Worm (Caenorhabditis elegans): Measurements from ENCODE around the gene epg-5.

epg-5 gene

DNA sequence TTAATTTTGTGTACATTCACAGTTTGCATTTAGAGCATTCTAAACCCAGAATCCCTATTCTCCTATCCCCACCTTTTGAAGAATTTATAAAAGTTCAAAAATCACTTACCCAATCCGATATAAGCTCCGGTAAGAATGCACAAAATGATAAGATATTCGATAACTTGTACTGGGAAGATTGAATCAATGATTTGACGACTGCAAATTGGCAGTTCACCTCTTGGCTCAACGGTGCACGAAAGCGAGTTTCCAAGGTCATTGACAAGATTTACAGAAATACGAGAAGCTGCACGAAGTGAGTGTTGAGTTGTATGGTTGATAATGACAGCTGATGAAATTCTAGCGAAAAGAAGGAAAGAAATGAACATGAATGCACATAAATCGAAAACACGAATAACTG is 48.9 kb downstream of the epg-5 start:
- TF ChIP-seq hlh-6 (tag; optimal IDR thresholded peaks at IDR 0.05), result no peak
- TF ChIP-seq ceh-14 (tag; optimal IDR thresholded peaks at IDR 0.05), result no peak
- no peak for TF ChIP-seq nhr-11 (tag; optimal IDR thresholded peaks at IDR 0.05)
- no peak for TF ChIP-seq pros-1 (tag; optimal IDR thresholded peaks at IDR 0.05)
- no peak for TF ChIP-seq sdc-2 (tag; optimal IDR thresholded peaks at IDR 0.05)
- no peak for TF ChIP-seq che-1 (tag; optimal IDR thresholded peaks at IDR 0.05)
- no peak for TF ChIP-seq odd-2 (tag; optimal IDR thresholded peaks at IDR 0.05)

- TF ChIP-seq elt-4 (tag; optimal IDR thresholded peaks at IDR 0.05), result no peak
- TF ChIP-seq unc-3 (GFP tag; conservative IDR thresholded peaks at IDR 0.05), result no peak
- TF ChIP-seq unc-3 (tag; optimal IDR thresholded peaks at IDR 0.05), result no peak
- TF ChIP-seq Y22D7AL.16 (tag; optimal IDR thresholded peaks at IDR 0.05), result no peak
- no peak for TF ChIP-seq C38D4.7 (GFP tag; optimal IDR thresholded peaks at IDR 0.05)
- TF ChIP-seq hlh-13 (GFP tag; optimal IDR thresholded peaks at IDR 0.05), result no peak
- no peak for TF ChIP-seq syd-9 (tag; optimal IDR thresholded peaks at IDR 0.05)
- TF ChIP-seq ceh-34 (tag; optimal IDR thresholded peaks at IDR 0.05), result no peak
- TF ChIP-seq sox-2 (GFP tag; IDR thresholded peaks at IDR 0.05), result no peak
- no peak for TF ChIP-seq nhr-232 (tag; optimal IDR thresholded peaks at IDR 0.05)
- no peak for TF ChIP-seq hlh-8 (tag; optimal IDR thresholded peaks at IDR 0.05)
- no peak for TF ChIP-seq pha-4 (tag; optimal IDR thresholded peaks at IDR 0.05)
- no peak for TF ChIP-seq odd-2 (tag; optimal IDR thresholded peaks at IDR 0.05)
- TF ChIP-seq ceh-24 (tag; optimal IDR thresholded peaks at IDR 0.05), result no peak
- TF ChIP-seq unc-86 (tag; optimal IDR thresholded peaks at IDR 0.05), result no peak
- TF ChIP-seq pag-3 (tag; optimal IDR thresholded peaks at IDR 0.05; ENCODE audit: borderline replicate concordance), result no peak
- TF ChIP-seq elt-2 (tag; optimal IDR thresholded peaks at IDR 0.05), result no peak
Measured at ce11 chrII:6558887-6559286, 50.3 kb downstream of the epg-5 start.

DNA sequence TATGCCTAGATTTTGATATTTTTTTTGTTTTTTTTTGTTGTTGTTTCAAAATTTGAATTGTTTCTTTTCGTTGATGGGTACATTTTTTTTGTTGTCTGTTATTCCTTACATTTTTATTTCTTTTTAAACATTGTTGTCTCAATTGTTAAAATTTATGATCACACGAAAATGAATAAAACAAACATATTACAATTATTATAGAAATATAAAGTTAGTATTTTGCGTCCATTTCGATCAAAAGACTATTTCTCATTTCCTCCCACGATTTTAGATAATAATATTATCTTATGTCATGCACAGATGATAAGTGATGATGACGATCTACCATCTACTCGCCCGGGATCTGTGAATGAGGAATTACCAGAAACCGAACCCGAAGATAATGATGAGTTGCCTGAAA is 54.5 kb downstream of the epg-5 start, which contains the start of gene wrn-1:
TSS of gene wrn-1 (plus strand) at position 301 of the 400 bp plus-strand sequence.
- TF ChIP-seq gmeb-2 (tag; optimal IDR thresholded peaks at IDR 0.05) (no peak), lin-11 (tag; optimal IDR thresholded peaks at IDR 0.05) (no peak), nfya-1 (tag; optimal IDR thresholded peaks at IDR 0.05) (no peak), ama-1 (optimal IDR thresholded peaks at IDR 0.05) (no peak), ceh-34 (tag; optimal IDR thresholded peaks at IDR 0.05) (no peak), ceh-31 (tag; optimal IDR thresholded peaks at IDR 0.05) (no peak), ceh-6 (GFP tag; optimal IDR thresholded peaks at IDR 0.05) (no peak), C38D4.7 (GFP tag; optimal IDR thresholded peaks at IDR 0.05) (no peak), ahr-1 (tag; optimal IDR thresholded peaks at IDR 0.05) (no peak), fkh-10 (GFP tag; optimal IDR thresholded peaks at IDR 0.05) (no peak), che-1 (tag; optimal IDR thresholded peaks at IDR 0.05) (no peak), ztf-16 (tag; optimal IDR thresholded peaks at IDR 0.05) (no peak), odd-2 (tag; optimal IDR thresholded peaks at IDR 0.05) (no peak)

Data from whole organism, late embryonic.